Worm (Caenorhabditis elegans) whole organism, L3 larva: ENCODE results near the gene clc-6.

Experiments
- R02D3.7 ChIP-seq: fragments of 150-350 bp; optimal IDR thresholded peaks from 2 replicates; lab custom pipeline; 2014; ENCODE audit warnings: missing biosample characterization, missing genetic modification characterization
- ZK546.5 ChIP-seq: sonication (generic microtip); optimal IDR thresholded peaks from 2 replicates; lab custom pipeline; 2017; ENCODE audit warnings: missing biosample characterization, missing genetic modification characterization
- aly-2 ChIP-seq: fragments of 150-350 bp; optimal IDR thresholded peaks from 2 replicates; lab custom pipeline; 2014; ENCODE audit warnings: missing biosample characterization, missing genetic modification characterization
- ama-1 ChIP-seq: fragments of 150-350 bp; optimal IDR thresholded peaks from 2 replicates; lab custom pipeline; 2018
- ceh-16 ChIP-seq: sonication (generic microtip); optimal IDR thresholded peaks from 2 replicates; lab custom pipeline; 2017; ENCODE audit warnings: missing biosample characterization, missing genetic modification characterization
- ceh-28 ChIP-seq: fragments of 150-350 bp; optimal IDR thresholded peaks from 2 replicates; lab custom pipeline; 2014; ENCODE audit warnings: missing biosample characterization, missing genetic modification reagents, missing genetic modification characterization
- ceh-82 ChIP-seq: fragments of 150-350 bp; optimal IDR thresholded peaks from 2 replicates; lab custom pipeline; 2014; ENCODE audit warnings: missing biosample characterization, missing genetic modification characterization
- ceh-9 ChIP-seq: sonication (generic microtip); optimal IDR thresholded peaks from 2 replicates; lab custom pipeline; 2018; ENCODE audit warnings: missing biosample characterization, missing genetic modification characterization
- daf-12 ChIP-seq: fragments of 150-350 bp; optimal IDR thresholded peaks from 2 replicates; lab custom pipeline; 2014; ENCODE audit warnings: missing biosample characterization, missing genetic modification reagents, missing genetic modification characterization
- egl-27 ChIP-seq: sonication (generic microtip); optimal IDR thresholded peaks from 4 replicates; lab custom pipeline; 2017; ENCODE audit warnings: missing biosample characterization, missing genetic modification reagents, missing genetic modification characterization
- egl-5 ChIP-seq: fragments of 150-350 bp; optimal IDR thresholded peaks from 2 replicates; lab custom pipeline; 2017; ENCODE audit warnings: missing biosample characterization, missing genetic modification reagents, missing genetic modification characterization, inconsistent platforms
- elt-1 ChIP-seq: fragments of 150-350 bp; optimal IDR thresholded peaks from 2 replicates; lab custom pipeline; 2014; ENCODE audit warnings: missing biosample characterization, missing genetic modification characterization
- elt-2 ChIP-seq: sonication (generic microtip); optimal IDR thresholded peaks from 2 replicates; lab custom pipeline; 2016; ENCODE audit warnings: missing genetic modification reagents, mild to moderate bottlenecking, missing genetic modification characterization, missing compliant biosample characterization
- elt-3 ChIP-seq, 3 experiments: fragments of 150-350 bp in 1 of 3; sonication (generic microtip) in 2 of 3; optimal IDR thresholded peaks; 2 replicates in 2 of 3; 4 replicates in 1 of 3; lab custom pipeline; 2014 to 2017; ENCODE audit warnings: missing biosample characterization in 3 of 3, missing genetic modification characterization in 3 of 3
- fkh-10 ChIP-seq: sonication (generic microtip); optimal IDR thresholded peaks from 2 replicates; lab custom pipeline; 2017; ENCODE audit warnings: missing biosample characterization, missing genetic modification reagents, missing genetic modification characterization
- fkh-2 ChIP-seq: fragments of 150-350 bp; optimal IDR thresholded peaks from 2 replicates; lab custom pipeline; 2014; ENCODE audit warnings: missing biosample characterization, missing genetic modification reagents, missing genetic modification characterization
- fos-1 ChIP-seq: fragments of 150-350 bp; optimal IDR thresholded peaks from 2 replicates; lab custom pipeline; 2014; ENCODE audit warnings: missing biosample characterization, missing genetic modification characterization
- hmg-11 ChIP-seq: sonication (generic microtip); optimal IDR thresholded peaks from 2 replicates; lab custom pipeline; 2016; ENCODE audit warnings: missing genetic modification characterization, missing compliant biosample characterization
- jun-1 ChIP-seq: fragments of 150-350 bp; optimal IDR thresholded peaks from 2 replicates; lab custom pipeline; 2014; ENCODE audit warnings: missing biosample characterization, missing genetic modification reagents, missing genetic modification characterization
- lin-15B ChIP-seq: fragments of 150-350 bp; optimal IDR thresholded peaks from 2 replicates; lab custom pipeline; 2014; ENCODE audit warnings: missing biosample characterization, missing genetic modification characterization
- lin-39 ChIP-seq: fragments of 150-350 bp; optimal IDR thresholded peaks from 2 replicates; lab custom pipeline; 2018; ENCODE audit warnings: missing biosample characterization, missing genetic modification reagents, missing genetic modification characterization
- lsy-12 ChIP-seq: sonication (generic microtip); optimal IDR thresholded peaks from 2 replicates; lab custom pipeline; 2016; ENCODE audit warnings: mild to moderate bottlenecking, missing genetic modification characterization, missing compliant biosample characterization
- mdl-1 ChIP-seq: fragments of 150-350 bp; optimal IDR thresholded peaks from 2 replicates; lab custom pipeline; 2014; ENCODE audit warnings: missing biosample characterization, missing genetic modification characterization
- nfya-1 ChIP-seq: sonication (generic microtip); optimal IDR thresholded peaks from 2 replicates; lab custom pipeline; 2017; ENCODE audit warnings: missing genetic modification characterization, mild to moderate bottlenecking, missing compliant biosample characterization, antibody characterized with exemption, moderate library complexity; ENCODE audit not compliant: insufficient read depth
- nhr-11 ChIP-seq: fragments of 150-350 bp; optimal IDR thresholded peaks from 2 replicates; lab custom pipeline; 2014; ENCODE audit warnings: missing biosample characterization, missing genetic modification characterization
- nhr-12 ChIP-seq: fragments of 150-350 bp; optimal IDR thresholded peaks from 2 replicates; lab custom pipeline; 2014; ENCODE audit warnings: missing biosample characterization, missing genetic modification characterization
- nhr-23 ChIP-seq: fragments of 150-350 bp; optimal IDR thresholded peaks from 2 replicates; lab custom pipeline; 2014; ENCODE audit warnings: missing biosample characterization, missing genetic modification reagents, missing genetic modification characterization
- nhr-237 ChIP-seq: fragments of 150-350 bp; optimal IDR thresholded peaks from 2 replicates; lab custom pipeline; 2014; ENCODE audit warnings: missing biosample characterization, missing genetic modification characterization
- nhr-25 ChIP-seq: sonication (generic microtip); optimal IDR thresholded peaks from 2 replicates; lab custom pipeline; 2017; ENCODE audit warnings: missing biosample characterization, missing genetic modification characterization
- nhr-28 ChIP-seq: fragments of 150-350 bp; optimal IDR thresholded peaks from 2 replicates; lab custom pipeline; 2014; ENCODE audit warnings: missing biosample characterization, missing genetic modification characterization
- nhr-43 ChIP-seq: sonication (generic microtip); optimal IDR thresholded peaks from 2 replicates; lab custom pipeline; 2016; ENCODE audit warnings: mild to moderate bottlenecking, missing genetic modification characterization, missing compliant biosample characterization; ENCODE audit not compliant: poor library complexity, severe bottlenecking
- nhr-67 ChIP-seq: fragments of 150-350 bp; optimal IDR thresholded peaks from 2 replicates; lab custom pipeline; 2014; ENCODE audit warnings: missing biosample characterization, missing genetic modification characterization
- nhr-76 ChIP-seq: fragments of 150-350 bp; sonication (generic microtip); optimal IDR thresholded peaks from 5 replicates; lab custom pipeline; 2014; ENCODE audit warnings: missing biosample characterization, missing genetic modification characterization
- nhr-77 ChIP-seq: fragments of 150-350 bp; optimal IDR thresholded peaks from 2 replicates; lab custom pipeline; 2014; ENCODE audit warnings: missing biosample characterization, missing genetic modification characterization
- pha-4 ChIP-seq: fragments of 150-350 bp; optimal IDR thresholded peaks from 2 replicates; lab custom pipeline; 2014; ENCODE audit warnings: missing biosample characterization, missing genetic modification reagents, missing genetic modification characterization
- sea-2 ChIP-seq: fragments of 150-350 bp; sonication (generic microtip); optimal IDR thresholded peaks from 4 replicates; lab custom pipeline; 2014; ENCODE audit warnings: missing biosample characterization, missing genetic modification reagents, missing genetic modification characterization
- skn-1 ChIP-seq: fragments of 150-350 bp; optimal IDR thresholded peaks from 2 replicates; lab custom pipeline; 2014; ENCODE audit warnings: missing biosample characterization, missing genetic modification characterization
- snpc-4 ChIP-seq: fragments of 150-350 bp; optimal IDR thresholded peaks from 2 replicates; lab custom pipeline; 2014; ENCODE audit warnings: missing biosample characterization, missing genetic modification characterization
- tbx-2 ChIP-seq: sonication (generic microtip); optimal IDR thresholded peaks from 2 replicates; lab custom pipeline; 2016; ENCODE audit warnings: mild to moderate bottlenecking, missing genetic modification characterization, missing compliant biosample characterization
- unc-39 ChIP-seq: sonication (generic microtip); optimal IDR thresholded peaks from 4 replicates; lab custom pipeline; 2017; ENCODE audit warnings: missing biosample characterization, missing genetic modification characterization
- unc-62 ChIP-seq: fragments of 150-350 bp; sonication (generic microtip); optimal IDR thresholded peaks from 4 replicates; lab custom pipeline; 2014; ENCODE audit warnings: missing biosample characterization, missing genetic modification reagents, missing genetic modification characterization
- zag-1 ChIP-seq: fragments of 150-350 bp; optimal IDR thresholded peaks from 2 replicates; lab custom pipeline; 2014; ENCODE audit warnings: missing biosample characterization, missing genetic modification characterization
- ztf-11 ChIP-seq: fragments of 150-350 bp; optimal IDR thresholded peaks from 2 replicates; lab custom pipeline; 2014; ENCODE audit warnings: missing biosample characterization, missing genetic modification characterization
- ztf-4 ChIP-seq: fragments of 150-350 bp; optimal IDR thresholded peaks from 2 replicates; lab custom pipeline; 2014; ENCODE audit warnings: missing biosample characterization, missing genetic modification characterization

clc-6 gene

ce11 chrV:11152333-11152732, 43.7 kb downstream of the clc-6 start, which contains the start of gene srg-39:
Gene srg-39 (minus strand): TSS chrV:11152433.
- no peak for TF ChIP-seq nhr-23 (tag; lab: Kevin White, UChicago)
- no peak for TF ChIP-seq ceh-16 (tag; lab: Kevin White, UChicago)
- no peak for TF ChIP-seq nhr-11 (tag; lab: Kevin White, UChicago)
- TF ChIP-seq mdl-1 (tag; lab: Kevin White, UChicago) = no peak
- TF ChIP-seq ZK546.5 (tag; lab: Kevin White, UChicago) = no peak
- TF ChIP-seq, all 47 proteins: peak for 0

- TF ChIP-seq unc-62 (GFP tag; lab: Kevin White, UChicago) (no peak), nhr-237 (tag; lab: Kevin White, UChicago) (no peak), elt-3 (tag; optimal IDR thresholded peaks at IDR 0.05; lab: Kevin White, UChicago) (no peak), nhr-43 (tag; lab: Kevin White, UChicago) (no peak), elt-2 (no peak), nhr-67 (tag; lab: Kevin White, UChicago) (no peak), mdl-1 (tag; lab: Kevin White, UChicago) (no peak), fos-1 (no peak), daf-12 (tag; lab: Kevin White, UChicago) (no peak), ZK546.5 (tag; lab: Kevin White, UChicago) (no peak), skn-1 (tag; lab: Kevin White, UChicago) (no peak), zag-1 (tag; lab: Kevin White, UChicago) (no peak), fkh-10 (no peak), nhr-76 (no peak), hmg-11 (no peak), unc-39 (tag; lab: Kevin White, UChicago) (no peak), ceh-28 (no peak), lsy-12 (tag; lab: Kevin White, UChicago) (no peak)
Observed at ce11 chrV:11149405-11149804, 46.6 kb downstream of the clc-6 start, which contains the start of gene T19C4.1. Gene T19C4.1 (plus strand): TSS chrV:11149705.

- TF ChIP-seq nhr-67 (tag; lab: Kevin White, UChicago) = no peak
- peak in 1 of 3 experiments; percentile 36 for TF ChIP-seq elt-3 (tag; optimal IDR thresholded peaks at IDR 0.05; lab: Kevin White, UChicago)
- no peak for TF ChIP-seq hmg-11
- peak; percentile 36 for TF ChIP-seq nhr-25 (tag; lab: Kevin White, UChicago)
- no peak for TF ChIP-seq mdl-1 (tag; lab: Kevin White, UChicago)
Observed at ce11 chrV:11148971-11149370, 47.0 kb downstream of the clc-6 start.

- TF ChIP-seq unc-39 (tag; lab: Kevin White, UChicago) (no peak), zag-1 (tag; lab: Kevin White, UChicago) (no peak), tbx-2 (tag; lab: Kevin White, UChicago) (peak; percentile 41), lin-15B (tag; lab: Kevin White, UChicago) (no peak), mdl-1 (tag; lab: Kevin White, UChicago) (no peak), nhr-12 (tag; lab: Kevin White, UChicago) (no peak), nhr-76 (no peak), nhr-67 (tag; lab: Kevin White, UChicago) (no peak), ztf-11 (tag; lab: Kevin White, UChicago) (no peak), unc-62 (GFP tag; lab: Kevin White, UChicago) (no peak), ceh-28 (no peak), egl-27 (tag; lab: Kevin White, UChicago) (no peak), jun-1 (no peak), fkh-2 (tag; lab: Kevin White, UChicago) (no peak), pha-4 (tag; lab: Kevin White, UChicago) (no peak), elt-2 (no peak), nhr-25 (tag; lab: Kevin White, UChicago) (peak; percentile 57), R02D3.7 (tag; lab: Kevin White, UChicago) (no peak), sea-2 (no peak), snpc-4 (tag; lab: Kevin White, UChicago) (no peak), skn-1 (tag; lab: Kevin White, UChicago) (no peak), nhr-77 (tag; lab: Kevin White, UChicago) (no peak), lsy-12 (tag; lab: Kevin White, UChicago) (no peak), nfya-1 (tag; lab: Kevin White, UChicago) (no peak), ceh-9 (tag; lab: Kevin White, UChicago) (no peak), ama-1 (lab: Kevin White, UChicago) (peak; percentile 84), fkh-10 (no peak), nhr-11 (tag; lab: Kevin White, UChicago) (no peak), elt-3 (tag; optimal IDR thresholded peaks at IDR 0.05; lab: Kevin White, UChicago) (peak in 1 of 3 experiments; percentile 6), egl-5 (tag; lab: Kevin White, UChicago) (no peak), ceh-82 (tag; lab: Kevin White, UChicago) (no peak), aly-2 (tag; lab: Kevin White, UChicago) (no peak), daf-12 (tag; lab: Kevin White, UChicago) (peak; percentile 1), lin-39 (no peak), ZK546.5 (tag; lab: Kevin White, UChicago) (no peak), ztf-4 (tag; lab: Kevin White, UChicago) (peak; percentile 55), elt-1 (tag; lab: Kevin White, UChicago) (no peak), nhr-23 (tag; lab: Kevin White, UChicago) (peak; percentile 35), fos-1 (no peak), nhr-237 (tag; lab: Kevin White, UChicago) (no peak), hmg-11 (no peak), ceh-16 (tag; lab: Kevin White, UChicago) (no peak), nhr-28 (tag; lab: Kevin White, UChicago) (no peak)
Observed at ce11 chrV:11147780-11148144, 48.2 kb downstream of the clc-6 start.
